Fruit fly (Drosophila melanogaster) whole organism, wandering third instar larva: ENCODE results near the gene CG4119.

Experiments used
- Abd-B ChIP-seq: fragments of >200 bp; optimal IDR thresholded peaks from 2 replicates; lab custom pipeline; 2017; ENCODE audit warnings: missing biosample characterization, missing genetic modification characterization
- CG32264 ChIP-seq: fragments of 200-800 bp; sonication (Bioruptor generic); optimal IDR thresholded peaks from 2 replicates; lab custom pipeline; 2016; ENCODE audit warnings: missing biosample characterization, missing genetic modification characterization
- CG9705 ChIP-seq: fragments of 200-800 bp; sonication (Bioruptor generic); optimal IDR thresholded peaks from 2 replicates; lab custom pipeline; 2018; ENCODE audit warnings: missing biosample characterization, mild to moderate bottlenecking, missing genetic modification characterization
- CrebA ChIP-seq: fragments of 200-800 bp; sonication (Bioruptor generic); optimal IDR thresholded peaks from 2 replicates; lab custom pipeline; 2016; ENCODE audit warnings: missing biosample characterization, mild to moderate bottlenecking, missing genetic modification characterization, borderline replicate concordance
- Dfd ChIP-seq: fragments of >200 bp; optimal IDR thresholded peaks from 2 replicates; lab custom pipeline; 2017; ENCODE audit warnings: missing biosample characterization, missing genetic modification characterization
- Dif ChIP-seq: fragments of 200-275, 200-300 bp; sonication (Bioruptor generic); optimal IDR thresholded peaks from 2 replicates; lab custom pipeline; 2018; ENCODE audit warnings: missing biosample characterization, missing genetic modification characterization; ENCODE audit not compliant: partially characterized antibody
- GATAd ChIP-seq: sonication (Bioruptor generic); optimal IDR thresholded peaks from 2 replicates; lab custom pipeline; 2016; ENCODE audit warnings: missing biosample characterization, missing genetic modification characterization
- HLH106 ChIP-seq: fragments of 200-800 bp; optimal IDR thresholded peaks from 3 replicates; lab custom pipeline; 2019; ENCODE audit warnings: missing biosample characterization, mild to moderate bottlenecking, missing genetic modification characterization, moderate library complexity
- Hnf4 ChIP-seq: fragments of 200-800 bp; sonication (Bioruptor generic); optimal IDR thresholded peaks from 2 replicates; lab custom pipeline; 2016; ENCODE audit warnings: missing biosample characterization, mild to moderate bottlenecking, missing genetic modification characterization
- Hr78 ChIP-seq: fragments of >200 bp; optimal IDR thresholded peaks from 2 replicates; lab custom pipeline; 2017; ENCODE audit warnings: missing biosample characterization, missing genetic modification characterization
- Hr83 ChIP-seq: fragments of 200-300 bp; sonication (Bioruptor generic); optimal IDR thresholded peaks from 2 replicates; lab custom pipeline; 2016; ENCODE audit warnings: missing biosample characterization, mild to moderate bottlenecking, missing genetic modification characterization, moderate library complexity; ENCODE audit not compliant: poor library complexity, severe bottlenecking
- Jra ChIP-seq: sonication (Bioruptor generic); optimal IDR thresholded peaks from 2 replicates; lab custom pipeline; 2016; ENCODE audit warnings: missing biosample characterization, missing genetic modification characterization
- Mio ChIP-seq: sonication (Bioruptor generic); optimal IDR thresholded peaks from 2 replicates; lab custom pipeline; 2016; ENCODE audit warnings: missing biosample characterization, missing genetic modification characterization
- Myc ChIP-seq: fragments of >200 bp; optimal IDR thresholded peaks from 2 replicates; lab custom pipeline; 2017
- N ChIP-seq: fragments of >200 bp; optimal IDR thresholded peaks from 2 replicates; lab custom pipeline; 2018; ENCODE audit warnings: missing biosample characterization, missing external identifiers, missing genetic modification characterization
- OdsH ChIP-seq: fragments of 200-800 bp; sonication (Bioruptor generic); optimal IDR thresholded peaks from 2 replicates; lab custom pipeline; 2016; ENCODE audit warnings: missing biosample characterization, mild to moderate bottlenecking, missing genetic modification characterization
- Rel ChIP-seq, 2 experiments: fragments of 200-800 bp; sonication (Bioruptor generic) in 1 of 2; optimal IDR thresholded peaks; 2 replicates in 1 of 2; 3 replicates in 1 of 2; lab custom pipeline; 2016 to 2019; ENCODE audit warnings: mild to moderate bottlenecking in 2 of 2, missing biosample characterization in 2 of 2, missing genetic modification characterization in 2 of 2, moderate library complexity in 1 of 2
- Sp1 ChIP-seq: fragments of 200-800 bp; sonication (Bioruptor generic); optimal IDR thresholded peaks from 3 replicates; lab custom pipeline; 2019; ENCODE audit warnings: missing biosample characterization, mild to moderate bottlenecking, missing genetic modification characterization, moderate library complexity
- Vsx2 ChIP-seq: fragments of 200-300, 225-300 bp; sonication (Bioruptor generic); optimal IDR thresholded peaks from 2 replicates; lab custom pipeline; 2018; ENCODE audit warnings: missing biosample characterization, missing genetic modification characterization; ENCODE audit not compliant: partially characterized antibody
- br ChIP-seq: fragments of 200-800 bp; sonication (Bioruptor generic); optimal IDR thresholded peaks from 2 replicates; lab custom pipeline; 2016; ENCODE audit warnings: missing biosample characterization, missing genetic modification characterization
- brk ChIP-seq: fragments of 200-800 bp; sonication (Bioruptor generic); optimal IDR thresholded peaks from 2 replicates; lab custom pipeline; 2016; ENCODE audit warnings: missing biosample characterization, mild to moderate bottlenecking, missing genetic modification characterization
- dl ChIP-seq, 2 experiments: fragments of 175-275, 200-275 bp in 1 of 2; fragments of 200-275 bp in 1 of 2; sonication (Bioruptor generic); optimal IDR thresholded peaks; lab custom pipeline; 2018; ENCODE audit warnings: mild to moderate bottlenecking in 2 of 2, missing biosample characterization in 2 of 2, missing genetic modification characterization in 2 of 2, moderate library complexity in 2 of 2; ENCODE audit not compliant: partially characterized antibody in 2 of 2, insufficient read depth in 1 of 2
- dmrt93B ChIP-seq: fragments of 200-800 bp; sonication (Bioruptor generic); optimal IDR thresholded peaks from 2 replicates; lab custom pipeline; 2018; ENCODE audit warnings: missing biosample characterization, mild to moderate bottlenecking, missing genetic modification characterization
- dsf ChIP-seq: sonication (Bioruptor generic); optimal IDR thresholded peaks from 2 replicates; lab custom pipeline; 2016; ENCODE audit warnings: missing biosample characterization, missing genetic modification characterization, borderline replicate concordance
- ey ChIP-seq: fragments of 200-800 bp; sonication (Bioruptor generic); optimal IDR thresholded peaks from 2 replicates; lab custom pipeline; 2016; ENCODE audit warnings: missing biosample characterization, missing genetic modification characterization
- foxo ChIP-seq, 2 experiments: fragments of 200-800 bp; sonication (Bioruptor generic); optimal IDR thresholded peaks; 2 replicates in 1 of 2; 3 replicates in 1 of 2; lab custom pipeline; 2016 to 2017; ENCODE audit warnings: missing biosample characterization in 2 of 2, missing genetic modification characterization in 2 of 2
- fru ChIP-seq: fragments of 200-800 bp; sonication (Bioruptor generic); optimal IDR thresholded peaks from 3 replicates; lab custom pipeline; 2016; ENCODE audit warnings: missing biosample characterization, mild to moderate bottlenecking, missing genetic modification characterization
- h ChIP-seq: fragments of 200-800 bp; sonication (Bioruptor generic); optimal IDR thresholded peaks from 3 replicates; lab custom pipeline; 2016; ENCODE audit warnings: missing biosample characterization, mild to moderate bottlenecking, missing genetic modification characterization
- jim ChIP-seq: fragments of 175-275, 200-325 bp; sonication (Bioruptor generic); optimal IDR thresholded peaks from 2 replicates; lab custom pipeline; 2016; ENCODE audit warnings: missing biosample characterization, mild to moderate bottlenecking, missing genetic modification characterization
- lola ChIP-seq: fragments of >200 bp; optimal IDR thresholded peaks from 2 replicates; lab custom pipeline; 2017; ENCODE audit warnings: missing biosample characterization, missing genetic modification characterization
- pan ChIP-seq: fragments of >200 bp; optimal IDR thresholded peaks from 2 replicates; lab custom pipeline; 2017
- psq ChIP-seq: fragments of 200-800 bp; sonication (Bioruptor generic); optimal IDR thresholded peaks from 3 replicates; lab custom pipeline; 2017; ENCODE audit warnings: missing biosample characterization, mild to moderate bottlenecking, missing genetic modification characterization, moderate library complexity
- rgr ChIP-seq: fragments of 200-800 bp; sonication (Bioruptor generic); optimal IDR thresholded peaks from 3 replicates; lab custom pipeline; 2016; ENCODE audit warnings: missing biosample characterization, mild to moderate bottlenecking, missing genetic modification characterization
- sage ChIP-seq: fragments of 200-800 bp; sonication (Bioruptor generic); optimal IDR thresholded peaks from 2 replicates; lab custom pipeline; 2016; ENCODE audit warnings: missing biosample characterization, mild to moderate bottlenecking, missing genetic modification characterization
- sv ChIP-seq: fragments of 200-800 bp; sonication (Bioruptor generic); optimal IDR thresholded peaks from 3 replicates; lab custom pipeline; 2016; ENCODE audit warnings: missing biosample characterization, missing genetic modification characterization
- tai ChIP-seq: sonication (Bioruptor generic); optimal IDR thresholded peaks from 2 replicates; lab custom pipeline; 2016; ENCODE audit warnings: missing biosample characterization, missing genetic modification characterization
- usp ChIP-seq: fragments of >200 bp; optimal IDR thresholded peaks from 2 replicates; lab custom pipeline; 2017; ENCODE audit warnings: missing biosample characterization, missing genetic modification characterization
- woc ChIP-seq: sonication (Bioruptor generic); optimal IDR thresholded peaks from 2 replicates; lab custom pipeline; 2016; ENCODE audit warnings: missing biosample characterization, mild to moderate bottlenecking, missing genetic modification characterization

Gene CG4119

DNA sequence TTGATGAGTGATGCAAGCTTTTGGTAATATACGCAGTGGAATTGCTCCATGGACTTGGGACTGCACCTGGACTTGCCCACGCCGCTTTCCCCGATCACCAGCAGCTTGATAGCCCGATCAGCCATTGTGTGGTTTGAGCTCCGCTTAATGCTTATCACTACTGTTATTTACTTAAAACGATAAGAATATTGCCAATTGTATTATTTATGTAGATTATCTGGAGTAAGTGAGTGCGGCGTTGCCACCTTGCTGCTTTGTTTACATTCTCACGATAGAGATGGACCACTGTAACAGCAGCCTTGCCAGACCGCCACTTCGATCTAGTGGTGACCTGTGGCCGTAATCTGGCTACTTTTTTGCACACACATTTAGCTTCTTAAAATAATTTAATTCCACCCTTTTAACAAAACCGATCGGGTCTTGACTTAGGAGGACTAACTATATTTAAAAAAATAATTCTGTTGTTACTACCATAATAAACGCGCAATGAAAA is 5.7 kb downstream of the CG4119 start, which contains the start of gene Rab18:
TSS of gene Rab18 (minus strand) at position 276 of the 493 bp plus-strand sequence.
- TF ChIP-seq ey (GFP tag; lab: Kevin White, UChicago) (peak; percentile 30), lola (no peak), CG32264 (no peak), N (GFP tag; lab: Kevin White, UChicago) (no peak), usp (GFP tag; lab: Kevin White, UChicago) (no peak), Hr83 (GFP tag; lab: Kevin White, UChicago) (peak; percentile 79), woc (GFP tag; lab: Kevin White, UChicago) (peak; percentile 38), Dif (GFP tag; lab: Kevin White, UChicago) (no peak), br (GFP tag; lab: Kevin White, UChicago) (peak; percentile 3), dmrt93B (GFP tag; lab: Kevin White, UChicago) (no peak), Hnf4 (GFP tag; lab: Kevin White, UChicago) (no peak), Rel (GFP tag; optimal IDR thresholded peaks at IDR 0.05; lab: Kevin White, UChicago) (no peak), Rel (tag; optimal IDR thresholded peaks at IDR 0.05; lab: Kevin White, UChicago) (no peak), OdsH (GFP tag; lab: Kevin White, UChicago) (no peak), Vsx2 (GFP tag; lab: Kevin White, UChicago) (no peak), dsf (GFP tag; lab: Kevin White, UChicago) (no peak), HLH106 (tag; lab: Kevin White, UChicago) (peak; percentile 23), Jra (no peak), Sp1 (no peak), GATAd (GFP tag; lab: Kevin White, UChicago) (peak; percentile 25), sv (GFP tag; lab: Kevin White, UChicago) (no peak), brk (GFP tag; lab: Kevin White, UChicago) (no peak), foxo (GFP tag; optimal IDR thresholded peaks at IDR 0.05; lab: Kevin White, UChicago) (peak in 1 of 2 experiments; percentile 56), CrebA (no peak)

DNA sequence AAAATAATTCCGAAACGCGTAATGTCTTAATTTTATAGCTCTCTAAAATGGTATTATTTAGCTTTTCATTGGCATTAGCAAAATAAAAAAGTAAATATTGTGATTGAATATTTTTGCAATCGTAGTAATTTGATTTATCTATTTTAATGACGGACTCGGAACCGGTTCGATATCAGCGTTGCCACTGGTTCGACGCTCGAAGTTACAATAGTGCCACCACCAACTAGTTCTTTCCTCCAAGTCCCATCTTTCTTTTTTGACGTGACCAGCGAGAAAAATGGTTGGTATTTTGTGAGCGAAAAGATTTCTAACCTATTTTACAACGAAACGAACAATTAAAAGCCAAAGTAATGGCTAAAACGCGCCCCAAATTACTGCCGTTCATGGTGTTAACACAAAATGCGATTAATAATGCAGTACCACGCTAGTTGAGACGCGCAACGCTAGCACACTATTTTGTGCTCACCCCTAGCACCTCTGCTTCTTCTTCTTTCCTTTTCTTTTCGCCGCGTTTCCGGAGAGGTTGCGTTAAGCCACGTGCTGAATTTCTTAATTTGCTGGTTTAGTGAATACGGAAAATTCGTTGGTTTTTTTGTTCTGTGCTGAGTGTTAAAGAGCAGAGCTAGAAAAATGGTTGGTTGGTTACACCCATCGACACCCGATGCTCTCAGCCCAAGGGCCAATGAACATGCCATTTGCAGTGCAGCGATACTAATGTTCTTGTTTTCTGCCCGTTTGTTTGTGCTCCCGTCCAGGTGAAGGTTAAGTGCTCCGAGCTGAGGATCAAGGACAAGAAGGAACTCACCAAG is 6.6 kb downstream of the CG4119 start, which contains the start of gene RpL35:
TSS of gene RpL35 (plus strand) at position 159 of the 809 bp plus-strand sequence.
- no peak for TF ChIP-seq sage (GFP tag; lab: Kevin White, UChicago)
- no peak for TF ChIP-seq Hr78
- peak; percentile 42 for TF ChIP-seq Myc (lab: Kevin White, UChicago)
- no peak for TF ChIP-seq GATAd (GFP tag; lab: Kevin White, UChicago)
- TF ChIP-seq pan (lab: Kevin White, UChicago), result no peak
- no peak for TF ChIP-seq tai (GFP tag; lab: Kevin White, UChicago)
- no peak for TF ChIP-seq Rel (GFP tag; optimal IDR thresholded peaks at IDR 0.05; lab: Kevin White, UChicago)
- TF ChIP-seq Rel (tag; optimal IDR thresholded peaks at IDR 0.05; lab: Kevin White, UChicago), result peak; percentile 26
- peak; percentile 21 for TF ChIP-seq HLH106 (tag; lab: Kevin White, UChicago)
- TF ChIP-seq sv (GFP tag; lab: Kevin White, UChicago), result no peak
- no peak for TF ChIP-seq ey (GFP tag; lab: Kevin White, UChicago)
- TF ChIP-seq Sp1, result peak; percentile 59
- TF ChIP-seq woc (GFP tag; lab: Kevin White, UChicago), result no peak
- no peak for TF ChIP-seq usp (GFP tag; lab: Kevin White, UChicago)
- peak in 1 of 2 experiments; percentile 39 for TF ChIP-seq foxo (GFP tag; optimal IDR thresholded peaks at IDR 0.05; lab: Kevin White, UChicago)
- no peak for TF ChIP-seq jim (GFP tag; lab: Kevin White, UChicago)
- TF ChIP-seq Abd-B, result no peak
- no peak for TF ChIP-seq Dif (GFP tag; lab: Kevin White, UChicago)
- TF ChIP-seq fru (GFP tag; lab: Kevin White, UChicago), result peak; percentile 47
- peak; percentile 26 for TF ChIP-seq OdsH (GFP tag; lab: Kevin White, UChicago)
- TF ChIP-seq rgr, result peak; percentile 60
- no peak for TF ChIP-seq lola
- TF ChIP-seq Vsx2 (GFP tag; lab: Kevin White, UChicago), result no peak
- no peak for TF ChIP-seq Jra
- no peak for TF ChIP-seq dl (GFP tag; optimal IDR thresholded peaks at IDR 0.05; lab: Kevin White, UChicago; ENCODE audit: insufficient read depth in 1 of 2, partially characterized antibody in 2 of 2)
- TF ChIP-seq br (GFP tag; lab: Kevin White, UChicago), result peak; percentile 31
- no peak for TF ChIP-seq brk (GFP tag; lab: Kevin White, UChicago)
- TF ChIP-seq Dfd (GFP tag; lab: Kevin White, UChicago), result no peak
- TF ChIP-seq CrebA, result no peak
- TF ChIP-seq psq (GFP tag; lab: Kevin White, UChicago), result peak; percentile 12
- no peak for TF ChIP-seq N (GFP tag; lab: Kevin White, UChicago)
- TF ChIP-seq CG32264, result no peak
- peak; percentile 45 for TF ChIP-seq Hnf4 (GFP tag; lab: Kevin White, UChicago)
- TF ChIP-seq h (GFP tag; lab: Kevin White, UChicago), result peak; percentile 35
- no peak for TF ChIP-seq Hr83 (GFP tag; lab: Kevin White, UChicago)
- TF ChIP-seq dsf (GFP tag; lab: Kevin White, UChicago), result no peak
- TF ChIP-seq CG9705 (GFP tag; lab: Kevin White, UChicago), result peak; percentile 47
- no peak for TF ChIP-seq Mio (GFP tag; lab: Kevin White, UChicago)
- peak; percentile 15 for TF ChIP-seq dmrt93B (GFP tag; lab: Kevin White, UChicago)
